Fruit fly (Drosophila melanogaster) whole organism: ENCODE data around the gene CG3436.

Source experiments
- CG8478 ChIP-seq: fragments of >200 bp; optimal IDR thresholded peaks from 2 replicates; lab custom pipeline; 2018; ENCODE audit warnings: inconsistent platforms
- Dll ChIP-seq: fragments of >200 bp; optimal IDR thresholded peaks from 2 replicates; lab custom pipeline; 2017
- EcR ChIP-seq, 2 experiments: fragments of >200 bp; optimal IDR thresholded peaks; 2 replicates each; lab custom pipeline; 2017; ENCODE audit warnings: missing biosample characterization in 2 of 2, missing genetic modification characterization in 2 of 2, missing genetic modification reagents in 2 of 2
- pan ChIP-seq: fragments of >200 bp; optimal IDR thresholded peaks from 2 replicates; lab custom pipeline; 2017
- psq ChIP-seq: fragments of >200 bp; optimal IDR thresholded peaks from 2 replicates; lab custom pipeline; 2017
- usp ChIP-seq: fragments of >200 bp; optimal IDR thresholded peaks from 2 replicates; lab custom pipeline; 2017; ENCODE audit warnings: missing biosample characterization, missing genetic modification characterization, mixed read lengths

The CG3436 gene

DNA sequence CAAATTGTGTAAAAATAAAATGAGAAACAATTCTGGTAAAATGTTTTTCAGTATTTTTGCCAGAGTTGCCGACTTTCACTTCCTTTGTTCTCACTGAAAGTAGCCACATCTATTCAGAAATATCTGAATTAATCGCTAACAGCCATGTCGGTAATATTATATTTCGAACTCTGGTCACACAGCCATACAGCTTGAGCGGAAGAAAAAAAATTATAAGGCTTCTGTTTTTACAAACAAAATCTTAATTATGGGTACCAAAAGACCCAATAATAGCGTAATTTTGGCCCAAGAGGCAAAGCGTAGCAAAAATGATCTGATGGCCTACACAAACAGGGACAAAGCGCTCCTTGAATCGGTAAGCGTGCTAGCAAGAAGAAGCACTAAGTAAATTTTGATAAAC lies at the start of gene CG3436:
CG3436 (plus strand) TSS at position 36 of the 400 bp plus-strand sequence.
- TF ChIP-seq CG8478 (lab: Kevin White, UChicago) (no peak), EcR (GFP tag; optimal IDR thresholded peaks at IDR 0.05; lab: Kevin White, UChicago) (no peak), pan (lab: Kevin White, UChicago) (no peak), psq (lab: Kevin White, UChicago) (no peak), usp (GFP tag; lab: Kevin White, UChicago) (no peak), Dll (no peak)

DNA sequence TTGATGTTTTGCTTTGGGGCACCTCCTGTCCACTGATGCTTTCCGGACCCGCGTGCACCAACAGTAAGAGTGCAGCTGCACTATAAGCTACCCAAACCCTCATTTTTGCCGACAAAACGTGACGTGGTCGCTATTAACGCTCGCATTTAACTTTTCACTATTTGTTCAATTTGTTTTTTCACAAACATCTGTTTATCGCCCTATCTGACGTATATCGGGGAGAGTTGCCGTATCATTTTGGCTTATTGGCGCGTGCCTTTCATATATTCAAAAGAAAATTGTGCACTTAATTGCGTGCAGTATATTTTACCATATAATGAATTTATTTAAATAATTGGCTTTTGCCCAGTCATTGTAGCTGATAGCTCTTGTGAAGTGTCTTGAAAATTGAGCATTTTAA lies 49.3 kb upstream of the CG3436 start, which contains the start of the genes Nhe1 and Sam-S:
Nhe1 (minus strand) TSS at position 193 of the 400 bp plus-strand sequence.
Sam-S (plus strand) TSS at position 364 of the 400 bp plus-strand sequence.
- TF ChIP-seq usp (GFP tag; lab: Kevin White, UChicago) (no peak), Dll (no peak), EcR (GFP tag; optimal IDR thresholded peaks at IDR 0.05; lab: Kevin White, UChicago) (no peak), psq (lab: Kevin White, UChicago) (no peak), pan (lab: Kevin White, UChicago) (no peak), CG8478 (lab: Kevin White, UChicago) (no peak)

DNA sequence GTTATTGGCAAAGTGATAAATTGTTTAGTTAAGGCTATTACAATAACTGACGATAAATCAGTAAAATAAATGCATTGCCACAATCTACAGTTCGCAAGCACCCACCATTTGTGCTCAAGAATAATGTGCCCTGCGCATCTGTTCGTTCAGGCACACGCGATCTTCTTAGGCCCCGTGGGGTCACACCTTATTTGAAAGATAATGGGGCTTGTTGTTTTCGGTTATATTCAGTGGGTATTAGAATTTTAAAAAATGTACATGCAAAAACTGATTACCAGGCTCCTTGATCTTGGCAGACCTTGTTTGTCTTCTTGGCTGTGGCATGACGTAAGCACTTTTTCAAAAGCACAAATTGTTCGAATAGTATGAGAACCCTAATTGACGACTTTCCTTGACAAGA lies 48.8 kb upstream of the CG3436 start:
- no peak for TF ChIP-seq EcR (GFP tag; optimal IDR thresholded peaks at IDR 0.05; lab: Kevin White, UChicago)
- no peak for TF ChIP-seq psq (lab: Kevin White, UChicago)
- no peak for TF ChIP-seq CG8478 (lab: Kevin White, UChicago)
- no peak for TF ChIP-seq pan (lab: Kevin White, UChicago)
- TF ChIP-seq usp (GFP tag; lab: Kevin White, UChicago): no peak
- TF ChIP-seq Dll: no peak

DNA sequence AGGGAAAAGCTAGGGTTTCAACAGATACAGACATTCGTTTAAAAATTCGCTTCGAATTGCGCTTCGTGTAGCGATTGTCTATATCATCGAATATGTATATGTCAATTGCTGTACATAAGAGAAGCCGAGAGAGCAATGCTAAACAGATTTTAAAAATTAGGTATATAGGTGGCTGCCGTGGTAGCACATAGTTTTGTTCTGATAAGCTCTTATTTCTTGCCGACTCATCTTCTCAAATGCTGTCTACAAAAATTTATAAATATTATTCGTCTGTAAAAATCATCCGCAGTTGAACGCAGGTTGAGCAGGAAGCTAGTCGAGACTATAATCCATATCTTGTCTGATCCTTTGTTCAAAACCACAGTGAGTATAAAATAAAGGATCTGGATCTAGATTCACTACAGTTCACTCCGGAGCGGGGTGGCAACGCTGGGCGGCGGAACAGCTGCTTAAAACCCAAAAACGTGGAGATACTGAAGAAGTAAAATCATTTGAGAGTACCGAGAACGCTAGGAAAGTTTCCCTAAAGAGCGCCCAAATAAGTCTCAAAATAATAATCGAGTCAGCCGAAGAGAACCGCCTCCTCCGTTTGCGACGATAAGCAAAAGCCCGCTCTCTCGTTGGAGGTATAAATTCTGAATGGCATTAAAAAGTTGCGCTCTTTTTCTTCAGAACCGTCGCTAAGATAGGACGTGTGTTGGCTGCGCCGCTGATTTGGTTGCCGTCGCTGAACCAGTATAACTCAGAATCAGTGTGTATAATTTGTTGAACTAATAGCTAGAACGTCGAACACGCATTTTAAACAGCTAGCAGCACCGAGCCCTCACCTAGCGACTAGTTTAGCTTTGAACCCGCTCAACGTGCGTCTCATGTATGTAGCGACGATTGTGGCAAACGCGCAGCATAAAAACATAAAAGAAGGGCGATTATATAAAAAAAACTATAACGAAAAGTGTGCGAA lies 48.1 kb upstream of the CG3436 start:
- TF ChIP-seq psq (lab: Kevin White, UChicago): no peak
- TF ChIP-seq EcR (GFP tag; optimal IDR thresholded peaks at IDR 0.05; lab: Kevin White, UChicago): no peak
- no peak for TF ChIP-seq pan (lab: Kevin White, UChicago)
- TF ChIP-seq usp (GFP tag; lab: Kevin White, UChicago): no peak
- no peak for TF ChIP-seq CG8478 (lab: Kevin White, UChicago)
- no peak for TF ChIP-seq Dll

DNA sequence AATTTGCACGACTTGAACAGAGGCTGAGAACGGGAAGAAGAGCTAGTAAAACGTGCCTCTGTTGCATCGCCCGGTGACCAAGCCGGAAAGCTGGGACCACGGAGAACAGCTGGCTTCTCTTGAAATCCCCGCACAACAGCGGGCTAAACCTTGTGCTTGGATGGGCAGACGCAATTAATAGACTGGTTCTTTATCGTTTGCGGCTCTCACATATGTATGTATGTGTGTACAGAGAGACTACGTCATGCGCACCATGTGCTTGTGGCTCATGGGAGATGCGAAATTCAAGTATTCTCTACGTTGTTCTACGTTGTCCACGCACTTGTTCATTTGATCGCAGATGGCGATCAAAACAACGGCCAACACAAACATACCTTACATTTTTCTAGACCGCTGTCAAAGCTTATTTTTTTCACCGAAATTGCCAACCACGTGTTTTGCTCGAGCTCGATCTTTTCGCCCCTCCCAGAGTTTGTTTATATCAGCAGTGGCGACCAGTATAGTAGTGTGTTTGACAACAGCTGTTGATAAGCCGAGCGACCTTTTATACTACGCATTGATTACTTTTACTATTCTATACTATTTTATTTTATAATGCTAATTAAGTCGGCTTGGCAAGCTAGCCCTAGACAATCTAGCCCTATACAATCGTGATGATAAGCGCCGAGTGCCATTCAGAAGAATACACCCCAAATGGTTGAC lies 46.6 kb upstream of the CG3436 start:
- TF ChIP-seq CG8478 (lab: Kevin White, UChicago) (no peak), usp (GFP tag; lab: Kevin White, UChicago) (no peak), EcR (GFP tag; optimal IDR thresholded peaks at IDR 0.05; lab: Kevin White, UChicago) (no peak), pan (lab: Kevin White, UChicago) (no peak), psq (lab: Kevin White, UChicago) (no peak), Dll (no peak)

DNA sequence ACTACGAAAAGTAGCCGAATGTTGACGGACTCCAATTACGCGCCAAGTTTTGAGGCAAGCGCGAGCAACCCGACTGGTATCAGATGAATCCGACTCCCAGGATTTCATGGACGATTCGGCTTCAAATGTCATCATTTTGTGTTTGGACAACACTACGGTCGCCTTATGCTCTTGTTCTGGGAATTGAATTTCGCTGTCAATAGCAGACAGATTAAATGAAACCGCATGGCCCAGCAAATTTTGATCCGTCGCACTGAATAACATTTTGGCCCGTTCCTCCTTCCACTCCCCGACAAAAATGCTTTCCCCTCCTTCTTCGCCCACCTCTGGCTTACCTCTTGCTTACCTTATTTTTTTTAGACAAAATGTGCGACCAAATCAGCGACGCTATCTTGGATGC lies 45.8 kb upstream of the CG3436 start:
- TF ChIP-seq psq (lab: Kevin White, UChicago) (no peak), EcR (GFP tag; optimal IDR thresholded peaks at IDR 0.05; lab: Kevin White, UChicago) (no peak), CG8478 (lab: Kevin White, UChicago) (no peak), pan (lab: Kevin White, UChicago) (no peak), Dll (no peak), usp (GFP tag; lab: Kevin White, UChicago) (no peak)

DNA sequence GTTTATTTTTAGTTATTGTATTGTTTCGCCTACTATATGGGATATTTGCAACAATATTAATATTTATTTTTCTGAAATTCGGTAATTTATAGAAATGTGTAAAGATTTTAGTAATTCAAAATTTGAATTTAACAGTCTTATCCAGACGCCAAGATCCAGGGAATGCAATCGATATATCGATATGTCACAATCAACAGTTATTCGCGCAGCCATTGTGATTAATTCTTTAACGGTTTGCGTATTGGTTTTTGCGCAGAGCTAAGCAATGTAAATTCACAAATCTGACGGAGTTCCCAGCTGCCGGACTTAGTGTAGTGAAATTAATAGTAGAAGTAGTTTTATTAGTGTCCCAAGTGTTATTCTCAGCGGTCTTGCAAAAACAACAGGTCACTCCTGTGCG lies 41.4 kb upstream of the CG3436 start, which contains the start of gene ND-15:
ND-15 (plus strand) TSS at position 298 of the 400 bp plus-strand sequence.
- TF ChIP-seq EcR (GFP tag; optimal IDR thresholded peaks at IDR 0.05; lab: Kevin White, UChicago) (no peak), CG8478 (lab: Kevin White, UChicago) (no peak), usp (GFP tag; lab: Kevin White, UChicago) (no peak), Dll (no peak), psq (lab: Kevin White, UChicago) (no peak), pan (lab: Kevin White, UChicago) (no peak)

DNA sequence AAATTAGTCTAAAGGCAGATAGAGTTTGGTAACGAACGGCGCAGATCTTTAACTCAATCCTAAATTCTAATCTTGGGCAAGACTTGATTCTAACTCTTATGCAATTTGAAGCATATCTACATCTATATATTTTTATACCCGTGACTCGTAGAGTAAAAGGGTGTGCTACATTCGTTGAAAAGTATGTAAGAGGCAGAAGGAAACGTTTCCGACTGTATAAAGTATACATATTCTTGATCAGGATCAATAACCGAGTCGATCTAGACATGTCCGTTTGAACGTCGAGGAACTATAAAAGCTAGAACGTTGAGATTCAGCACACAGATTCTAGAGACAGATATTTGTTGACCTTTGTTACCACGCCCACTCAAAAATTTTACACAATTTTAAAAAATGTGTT lies 39.4 kb upstream of the CG3436 start, which contains the start of gene CG13694:
CG13694 (minus strand) TSS at position 101 of the 400 bp plus-strand sequence.
- TF ChIP-seq Dll (no peak), psq (lab: Kevin White, UChicago) (no peak)

DNA sequence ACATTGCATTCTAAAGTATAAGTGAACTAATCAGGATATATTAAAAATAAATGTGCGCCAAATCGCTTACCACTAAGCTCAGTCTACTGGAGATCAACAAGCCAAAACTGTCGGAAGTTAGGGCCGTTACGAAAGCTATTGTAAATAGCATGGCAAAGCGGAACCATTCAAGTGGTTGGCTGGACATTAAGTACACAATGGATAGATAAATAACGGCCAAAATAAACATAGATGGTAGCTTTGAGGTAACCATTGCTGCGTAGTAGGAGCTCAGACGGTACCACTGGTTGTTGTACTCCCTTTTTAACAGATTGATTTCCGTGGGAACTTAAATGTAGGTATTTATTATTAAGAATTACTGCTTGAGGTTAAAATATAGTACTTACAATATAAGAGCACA lies 38.1 kb upstream of the CG3436 start:
- no peak for TF ChIP-seq Dll
- TF ChIP-seq EcR (GFP tag; optimal IDR thresholded peaks at IDR 0.05; lab: Kevin White, UChicago): no peak
- no peak for TF ChIP-seq psq (lab: Kevin White, UChicago)
- TF ChIP-seq usp (GFP tag; lab: Kevin White, UChicago): no peak
- no peak for TF ChIP-seq CG8478 (lab: Kevin White, UChicago)
- no peak for TF ChIP-seq pan (lab: Kevin White, UChicago)

DNA sequence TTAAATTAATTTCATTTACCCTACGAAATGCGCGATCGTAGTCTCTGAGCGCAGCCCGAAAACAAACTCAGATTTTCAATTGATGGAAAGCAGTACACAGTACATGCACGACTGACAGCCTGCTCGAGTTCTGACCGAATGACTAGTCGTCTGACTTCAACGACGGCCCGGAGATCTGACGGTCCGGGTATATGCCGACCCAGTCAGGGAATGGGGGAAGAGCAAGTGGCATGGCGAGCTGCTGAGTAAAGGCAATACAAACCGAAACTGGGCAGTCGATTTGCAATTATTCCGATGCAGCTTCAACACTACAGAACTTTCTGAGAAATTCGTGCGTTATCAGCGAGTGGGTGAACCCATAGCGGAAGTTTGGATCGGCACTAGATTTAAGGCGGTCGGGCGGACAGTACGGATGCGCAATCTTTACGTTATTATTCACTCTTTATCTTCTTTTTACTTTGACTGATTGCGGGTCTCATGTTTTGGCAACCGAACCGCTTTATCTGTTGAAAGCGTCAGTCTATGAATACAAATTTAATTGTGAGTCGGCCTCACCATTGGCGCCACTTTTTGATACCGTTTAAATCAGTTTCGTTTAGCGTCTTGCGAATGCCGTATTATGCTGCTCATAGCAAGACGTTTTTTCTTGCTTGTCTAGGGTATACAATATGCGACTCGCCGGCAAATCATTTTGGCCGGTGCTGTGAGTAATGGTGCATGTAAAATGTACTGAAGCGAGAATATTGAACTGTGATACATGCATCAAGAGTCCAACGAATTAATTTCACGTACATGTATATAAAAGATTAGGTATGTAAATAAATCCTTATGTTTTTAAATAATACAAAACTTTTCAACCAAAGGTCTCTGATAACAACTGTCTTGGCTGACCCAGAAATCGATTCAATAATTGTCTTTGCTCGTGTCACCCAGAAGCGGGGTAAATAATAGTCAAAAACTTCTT lies 35.1 kb upstream of the CG3436 start:
- TF ChIP-seq Dll (no peak), psq (lab: Kevin White, UChicago) (no peak), usp (GFP tag; lab: Kevin White, UChicago) (no peak), EcR (GFP tag; optimal IDR thresholded peaks at IDR 0.05; lab: Kevin White, UChicago) (no peak), pan (lab: Kevin White, UChicago) (no peak), CG8478 (lab: Kevin White, UChicago) (no peak)
